Fruit fly (Drosophila melanogaster) Kc167 (cell line): Measurements from ENCODE around the gene CG13066.

Source experiments
- Myc ChIP-seq: fragments of >200 bp; optimal IDR thresholded peaks from 2 replicates; lab custom pipeline; 2017; ENCODE audit warnings: missing external identifiers
- h ChIP-seq: fragments of >200 bp; optimal IDR thresholded peaks from 3 replicates; lab custom pipeline; 2018; ENCODE audit warnings: missing external identifiers

dm6 chr3L:16291678-16292077 is 19.0 kb downstream of the CG13066 start:
- no peak for TF ChIP-seq h (lab: Kevin White, UChicago)
- TF ChIP-seq Myc = no peak
